Fruit fly (Drosophila melanogaster): ENCODE data around the gene CG10068.

- TF ChIP-seq CG3032 (tag; optimal IDR thresholded peaks at IDR 0.05) (peak; percentile 16), CG34406 (GFP tag; optimal IDR thresholded peaks at IDR 0.05) (no peak), Eip93F (GFP tag; optimal IDR thresholded peaks at IDR 0.05) (no peak), acj6 (GFP tag; optimal IDR thresholded peaks at IDR 0.05) (no peak), CG11294 (GFP tag; IDR thresholded peaks at IDR 0.05) (no peak), CG11762 (GFP tag; optimal IDR thresholded peaks at IDR 0.05; ENCODE audit: insufficient read depth) (no peak), vri (GFP tag; optimal IDR thresholded peaks at IDR 0.05) (peak; percentile 81), CG6163 (GFP tag; IDR thresholded peaks at IDR 0.05) (no peak; the same call in 1 of the 3 replicates), CG9139 (GFP tag; optimal IDR thresholded peaks at IDR 0.05) (no peak), spab (GFP tag; optimal IDR thresholded peaks at IDR 0.05) (peak; percentile 17), Gug (GFP tag; IDR thresholded peaks at IDR 0.05) (no peak), CG8119 (GFP tag; IDR thresholded peaks at IDR 0.05) (peak; percentile 31; the same call in 1 of the 3 replicates), OdsH (GFP tag; optimal IDR thresholded peaks at IDR 0.05) (no peak)
Measured at dm6 chr3R:7109760-7110303, 18.0 kb downstream of the CG10068 start.
